Fruit fly (Drosophila melanogaster) whole organism, prepupa: ENCODE results near the gene Meltrin.

ENCODE experiments used
- Blimp-1 ChIP-seq: fragments of 200-800 bp; sonication (Bioruptor generic); optimal IDR thresholded peaks from 3 replicates; lab custom pipeline; 2017; ENCODE audit warnings: missing biosample characterization, missing genetic modification characterization, mild to moderate bottlenecking, moderate library complexity, missing genetic modification reagents
- CG10631 ChIP-seq: fragments of 200-800 bp; sonication (Bioruptor generic); optimal IDR thresholded peaks from 2 replicates; lab custom pipeline; 2016; ENCODE audit warnings: missing biosample characterization, missing genetic modification characterization
- CG11294 ChIP-seq: fragments of 200-800 bp; sonication (Bioruptor generic); IDR thresholded peaks from 2 replicates; pipeline ENCODE4 v1.3.6; 2022; ENCODE audit warnings: missing biosample characterization, missing genetic modification characterization
- CG11762 ChIP-seq: fragments of 200-800 bp; sonication (Bioruptor generic); optimal IDR thresholded peaks from 3 replicates; lab custom pipeline; 2016; ENCODE audit warnings: missing biosample characterization, missing genetic modification characterization; ENCODE audit not compliant: insufficient read depth
- CG11902 ChIP-seq: fragments of 200-800 bp; sonication (Bioruptor generic); optimal IDR thresholded peaks from 3 replicates; lab custom pipeline; 2016; ENCODE audit warnings: missing biosample characterization, missing genetic modification characterization
- CG15336 ChIP-seq: fragments of 200-800 bp; sonication (Bioruptor generic); IDR thresholded peaks from 2 replicates; pipeline ENCODE4 v1.3.6; 2022; ENCODE audit warnings: missing biosample characterization, missing genetic modification characterization
- CG1621 ChIP-seq: fragments of 200-800 bp; sonication (Bioruptor generic); optimal IDR thresholded peaks from 3 replicates; lab custom pipeline; 2018; ENCODE audit warnings: missing biosample characterization, mild to moderate bottlenecking, missing genetic modification characterization
- CG16779 ChIP-seq: fragments of 200-800 bp; sonication (Bioruptor generic); optimal IDR thresholded peaks from 3 replicates; lab custom pipeline; 2017; ENCODE audit warnings: missing biosample characterization, mild to moderate bottlenecking, missing genetic modification characterization
- CG3032 ChIP-seq: fragments of 200-800 bp; optimal IDR thresholded peaks from 2 replicates; lab custom pipeline; 2019; ENCODE audit warnings: missing biosample characterization, mild to moderate bottlenecking, missing genetic modification characterization, moderate library complexity
- CG31627 ChIP-seq: fragments of 200-800 bp; sonication (Bioruptor generic); optimal IDR thresholded peaks from 3 replicates; lab custom pipeline; 2016; ENCODE audit warnings: missing biosample characterization, missing genetic modification characterization
- CG32006 ChIP-seq: fragments of 200-800 bp; sonication (Bioruptor generic); optimal IDR thresholded peaks from 3 replicates; lab custom pipeline; 2017; ENCODE audit warnings: missing biosample characterization, mild to moderate bottlenecking, missing genetic modification characterization
- CG34406 ChIP-seq: fragments of 200-800 bp; sonication (Bioruptor generic); optimal IDR thresholded peaks from 3 replicates; lab custom pipeline; 2016; ENCODE audit warnings: missing biosample characterization, missing genetic modification characterization
- CG4318 ChIP-seq: fragments of 200-800 bp; sonication (Bioruptor generic); optimal IDR thresholded peaks from 3 replicates; lab custom pipeline; 2017; ENCODE audit warnings: missing biosample characterization, mild to moderate bottlenecking, missing genetic modification characterization
- CG6163 ChIP-seq: fragments of 200-800 bp; sonication (Bioruptor generic); IDR thresholded peaks from 3 replicates; pipeline ENCODE4 v1.3.6; 2022; ENCODE audit warnings: missing biosample characterization, missing genetic modification characterization
- CG6276 ChIP-seq: fragments of 200-800 bp; sonication (Bioruptor generic); optimal IDR thresholded peaks from 2 replicates; lab custom pipeline; 2017; ENCODE audit warnings: missing biosample characterization, mild to moderate bottlenecking, missing genetic modification characterization
- CG6792 ChIP-seq: fragments of 200-800 bp; sonication (Bioruptor generic); optimal IDR thresholded peaks from 3 replicates; lab custom pipeline; 2016; ENCODE audit warnings: missing biosample characterization, missing genetic modification characterization
- CG6808 ChIP-seq: fragments of 200-800 bp; sonication (Bioruptor generic); optimal IDR thresholded peaks from 3 replicates; lab custom pipeline; 2017; ENCODE audit warnings: missing biosample characterization, missing genetic modification characterization, mild to moderate bottlenecking, moderate library complexity, missing genetic modification reagents
- CG6854 ChIP-seq: fragments of 200-800 bp; sonication (Bioruptor generic); optimal IDR thresholded peaks from 2 replicates; lab custom pipeline; 2017; ENCODE audit warnings: missing biosample characterization, mild to moderate bottlenecking, missing genetic modification characterization
- CG8119 ChIP-seq: fragments of 200-800 bp; sonication (Bioruptor generic); IDR thresholded peaks from 3 replicates; pipeline ENCODE4 v1.3.6; 2022; ENCODE audit warnings: missing biosample characterization, missing genetic modification characterization
- CG8319 ChIP-seq: fragments of 200-800 bp; sonication (Bioruptor generic); optimal IDR thresholded peaks from 3 replicates; lab custom pipeline; 2016; ENCODE audit warnings: missing biosample characterization, missing genetic modification characterization
- CG8632 ChIP-seq: fragments of 200-800 bp; sonication (Bioruptor generic); optimal IDR thresholded peaks from 3 replicates; lab custom pipeline; 2016; ENCODE audit warnings: missing biosample characterization, missing genetic modification characterization
- CG9139 ChIP-seq: fragments of 200-800 bp; sonication (Bioruptor generic); optimal IDR thresholded peaks from 3 replicates; lab custom pipeline; 2017; ENCODE audit warnings: missing biosample characterization, mild to moderate bottlenecking, missing genetic modification characterization
- Eip75B ChIP-seq: fragments of 200-800 bp; sonication (Bioruptor generic); optimal IDR thresholded peaks from 3 replicates; lab custom pipeline; 2016; ENCODE audit warnings: missing biosample characterization, missing genetic modification characterization
- Eip78C ChIP-seq: fragments of 200-800 bp; sonication (Bioruptor generic); peaks from one replicate; lab custom pipeline; 2016; ENCODE audit warnings: missing biosample characterization, missing genetic modification characterization
- Ets21C ChIP-seq: fragments of 200-800 bp; sonication (Bioruptor generic); optimal IDR thresholded peaks from 3 replicates; lab custom pipeline; 2016; ENCODE audit warnings: missing biosample characterization, missing genetic modification characterization
- Ets96B ChIP-seq: fragments of 200-800 bp; optimal IDR thresholded peaks from 2 replicates; lab custom pipeline; 2019; ENCODE audit warnings: missing biosample characterization, mild to moderate bottlenecking, missing genetic modification characterization, moderate library complexity
- Gug ChIP-seq: fragments of 200-800 bp; sonication (Bioruptor generic); IDR thresholded peaks from 2 replicates; pipeline ENCODE4 v1.3.6; 2022; ENCODE audit warnings: missing biosample characterization, missing genetic modification characterization
- Hr38 ChIP-seq: sonication (Bioruptor generic); optimal IDR thresholded peaks from 2 replicates; lab custom pipeline; 2016; ENCODE audit warnings: missing biosample characterization, missing genetic modification characterization
- Hr39 ChIP-seq: fragments of 200-800 bp; sonication (Bioruptor generic); optimal IDR thresholded peaks from 2 replicates; lab custom pipeline; 2016; ENCODE audit warnings: missing biosample characterization, missing genetic modification characterization
- Hr4 ChIP-seq: fragments of 200-800 bp; sonication (Bioruptor generic); optimal IDR thresholded peaks from 3 replicates; lab custom pipeline; 2016; ENCODE audit warnings: missing biosample characterization, missing genetic modification characterization
- Lpt ChIP-seq: fragments of 200-800 bp; sonication (Bioruptor generic); optimal IDR thresholded peaks from 3 replicates; lab custom pipeline; 2016; ENCODE audit warnings: missing biosample characterization, missing genetic modification characterization
- Smox ChIP-seq: fragments of 200-800 bp; sonication (Bioruptor generic); optimal IDR thresholded peaks from 3 replicates; lab custom pipeline; 2016; ENCODE audit warnings: missing biosample characterization, missing genetic modification characterization
- Sox102F ChIP-seq: fragments of 200-800 bp; sonication (Bioruptor generic); optimal IDR thresholded peaks from 2 replicates; lab custom pipeline; 2016; ENCODE audit warnings: missing biosample characterization, mild to moderate bottlenecking, missing genetic modification characterization
- Sox15 ChIP-seq: fragments of 200-800 bp; sonication (Bioruptor generic); optimal IDR thresholded peaks from 3 replicates; lab custom pipeline; 2016; ENCODE audit warnings: missing biosample characterization, missing genetic modification characterization
- cyc ChIP-seq: fragments of 200-800 bp; sonication (Bioruptor generic); optimal IDR thresholded peaks from 3 replicates; lab custom pipeline; 2016; ENCODE audit warnings: missing biosample characterization, missing genetic modification characterization
- dac ChIP-seq: fragments of 200-800 bp; sonication (Bioruptor generic); optimal IDR thresholded peaks from 2 replicates; lab custom pipeline; 2017; ENCODE audit warnings: missing biosample characterization, mild to moderate bottlenecking, missing genetic modification characterization
- dsx ChIP-seq: fragments of 200-800 bp; optimal IDR thresholded peaks from 3 replicates; lab custom pipeline; 2019; ENCODE audit warnings: missing biosample characterization, mild to moderate bottlenecking, missing genetic modification characterization, moderate library complexity; ENCODE audit not compliant: poor library complexity, severe bottlenecking
- eg ChIP-seq: fragments of 200-800 bp; sonication (Bioruptor generic); IDR thresholded peaks from 3 replicates; pipeline ENCODE4 v1.3.6; 2022; ENCODE audit warnings: missing biosample characterization, missing genetic modification characterization
- esn ChIP-seq: fragments of 200-800 bp; sonication (Bioruptor generic); optimal IDR thresholded peaks from 2 replicates; lab custom pipeline; 2016; ENCODE audit warnings: missing biosample characterization, mild to moderate bottlenecking, missing genetic modification characterization, moderate library complexity
- fd59A ChIP-seq: fragments of 200-800 bp; sonication (Bioruptor generic); optimal IDR thresholded peaks from 2 replicates; lab custom pipeline; 2017; ENCODE audit warnings: missing biosample characterization, mild to moderate bottlenecking, missing genetic modification characterization, missing genetic modification reagents
- fd85E ChIP-seq: fragments of 200-800 bp; sonication (Bioruptor generic); optimal IDR thresholded peaks from 3 replicates; lab custom pipeline; 2016; ENCODE audit warnings: missing biosample characterization, missing genetic modification characterization
- fkh ChIP-seq: fragments of 200-800 bp; sonication (Bioruptor generic); optimal IDR thresholded peaks from 3 replicates; lab custom pipeline; 2017; ENCODE audit warnings: missing biosample characterization, mild to moderate bottlenecking, missing genetic modification characterization, moderate library complexity
- lz ChIP-seq: fragments of 200-800 bp; sonication (Bioruptor generic); optimal IDR thresholded peaks from 3 replicates; lab custom pipeline; 2016; ENCODE audit warnings: missing biosample characterization, missing genetic modification characterization
- net ChIP-seq: fragments of 200-800 bp; sonication (Bioruptor generic); optimal IDR thresholded peaks from 3 replicates; lab custom pipeline; 2016; ENCODE audit warnings: missing biosample characterization, missing genetic modification characterization
- pdm3 ChIP-seq: fragments of 200-800 bp; sonication (Bioruptor generic); optimal IDR thresholded peaks from 3 replicates; lab custom pipeline; 2016; ENCODE audit warnings: missing biosample characterization, missing genetic modification characterization
- salr ChIP-seq, 2 experiments: fragments of 200-800 bp; sonication (Bioruptor generic); optimal IDR thresholded peaks; 3 replicates each; lab custom pipeline; 2016 to 2018; ENCODE audit warnings: missing biosample characterization in 2 of 2, missing genetic modification characterization in 2 of 2, mild to moderate bottlenecking in 1 of 2
- ss ChIP-seq, 2 experiments: fragments of 200-800 bp; sonication (Bioruptor generic); optimal IDR thresholded peaks; 2 replicates in 1 of 2; 3 replicates in 1 of 2; lab custom pipeline; 2017 to 2018; ENCODE audit warnings: mild to moderate bottlenecking in 2 of 2, missing biosample characterization in 2 of 2, missing genetic modification characterization in 2 of 2, moderate library complexity in 1 of 2
- topi ChIP-seq: fragments of 200-800 bp; sonication (Bioruptor generic); optimal IDR thresholded peaks from 3 replicates; lab custom pipeline; 2016; ENCODE audit warnings: missing biosample characterization, missing genetic modification characterization
- vri ChIP-seq: fragments of 200-800 bp; sonication (Bioruptor generic); optimal IDR thresholded peaks from 3 replicates; lab custom pipeline; 2016; ENCODE audit warnings: missing biosample characterization, mild to moderate bottlenecking, missing genetic modification characterization

The Meltrin gene

DNA sequence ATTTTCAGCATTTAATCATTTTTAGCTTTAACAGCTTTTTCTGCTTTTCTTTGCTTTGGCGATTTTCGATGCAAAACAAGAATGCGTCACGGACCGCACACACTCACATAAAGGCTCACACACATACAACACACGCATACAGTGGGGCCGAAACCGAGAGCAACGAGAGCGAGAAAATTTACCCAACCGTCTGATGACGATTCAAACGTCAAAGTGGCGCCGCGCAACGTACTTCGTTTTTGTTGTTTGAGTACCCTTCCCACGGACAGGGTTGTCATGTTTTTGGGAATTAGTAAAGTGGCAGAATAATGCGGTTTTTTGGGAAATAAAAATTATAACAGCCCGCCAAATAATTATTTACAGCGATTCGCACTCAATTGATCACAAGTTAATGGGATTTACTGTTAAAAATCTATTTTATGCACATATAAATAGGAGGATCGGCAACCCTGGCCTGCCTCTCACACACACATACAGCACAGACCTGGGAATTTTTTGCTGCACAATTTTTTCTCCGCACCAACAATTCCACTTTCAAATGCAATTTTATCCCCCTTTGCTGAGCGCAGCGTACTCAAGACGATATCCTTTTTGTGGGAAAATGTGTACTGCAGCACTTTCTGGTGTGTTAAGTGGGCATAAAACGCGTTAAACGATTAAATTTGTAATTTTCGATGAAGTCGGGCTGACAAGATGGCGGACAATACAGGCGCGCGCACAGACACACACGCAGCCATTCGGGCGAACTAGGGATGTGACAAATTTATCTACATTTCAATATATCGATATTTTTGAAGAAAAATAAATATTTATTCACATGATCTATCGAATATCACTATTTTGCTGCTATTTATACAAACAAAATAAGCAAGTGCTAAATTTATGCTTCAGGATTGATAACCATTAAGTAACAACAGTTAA lies 41.9 kb downstream of the Meltrin start:
- TF ChIP-seq CG6792 (peak; percentile 94), CG8632 (GFP tag; lab: Kevin White, UChicago) (peak; percentile 93), dsx (GFP tag; lab: Kevin White, UChicago) (peak; percentile 90), CG34406 (GFP tag; lab: Kevin White, UChicago) (peak; percentile 94), CG10631 (GFP tag; lab: Kevin White, UChicago) (peak; percentile 90), lz (peak; percentile 94), CG6276 (GFP tag; lab: Kevin White, UChicago) (peak; percentile 93), vri (peak; percentile 95), esn (GFP tag; lab: Kevin White, UChicago) (peak; percentile 96), Sox102F (peak; percentile 95), fkh (GFP tag; lab: Kevin White, UChicago) (peak; percentile 66), Hr4 (GFP tag; lab: Kevin White, UChicago) (peak; percentile 94), CG11902 (GFP tag; lab: Kevin White, UChicago) (peak; percentile 88), pdm3 (GFP tag; lab: Kevin White, UChicago) (peak; percentile 94), fd59A (GFP tag; lab: Kevin White, UChicago) (peak; percentile 90), CG31627 (peak; percentile 95), Hr38 (GFP tag; lab: Kevin White, UChicago) (no peak), Blimp-1 (peak; percentile 78), Gug (peak; percentile 93), CG32006 (GFP tag; lab: Kevin White, UChicago) (peak; percentile 92), ss (GFP tag; optimal IDR thresholded peaks at IDR 0.05; lab: Kevin White, UChicago) (peak; percentile 91 to 92), eg (GFP tag; lab: Robert Waterston, UW) (peak; percentile 95), net (GFP tag; lab: Kevin White, UChicago) (peak; percentile 92), CG6808 (GFP tag; lab: Kevin White, UChicago) (peak; percentile 93), CG8319 (GFP tag; lab: Kevin White, UChicago) (peak; percentile 84), Eip75B (peak; percentile 94), CG6854 (GFP tag; lab: Kevin White, UChicago) (peak; percentile 94), CG9139 (peak; percentile 82), CG3032 (peak; percentile 92), topi (GFP tag; lab: Kevin White, UChicago) (peak; percentile 93), CG11762 (GFP tag; lab: Kevin White, UChicago) (peak; percentile 86), CG4318 (GFP tag; lab: Kevin White, UChicago) (peak; percentile 79), CG16779 (tag; lab: Kevin White, UChicago) (peak; percentile 89), salr (GFP tag; optimal IDR thresholded peaks at IDR 0.05; lab: Kevin White, UChicago) (peak; percentile 79 to 91), CG8119 (GFP tag; lab: Robert Waterston, UW) (peak; percentile 91), Hr39 (GFP tag; lab: Kevin White, UChicago) (peak; percentile 94), dac (GFP tag; lab: Kevin White, UChicago) (peak; percentile 73), Lpt (GFP tag; lab: Kevin White, UChicago) (peak; percentile 79), CG11294 (peak; percentile 82), CG15336 (GFP tag; lab: Robert Waterston, UW) (peak; percentile 94), Smox (GFP tag; lab: Kevin White, UChicago) (peak; percentile 92), Ets96B (tag; lab: Kevin White, UChicago) (peak; percentile 91), Eip78C (peak; percentile 98), CG6163 (GFP tag; lab: Robert Waterston, UW) (peak; percentile 96), fd85E (GFP tag; lab: Kevin White, UChicago) (peak; percentile 87), cyc (GFP tag; lab: Kevin White, UChicago) (peak; percentile 92), Ets21C (GFP tag; lab: Kevin White, UChicago) (peak; percentile 90), CG1621 (tag; lab: Kevin White, UChicago) (peak; percentile 92), Sox15 (GFP tag; lab: Kevin White, UChicago) (peak; percentile 86)
